Fruit fly (Drosophila melanogaster) whole organism, adult: ENCODE results near the gene CG31848.

Experiments
- CG11617 ChIP-seq: fragments of 200-800 bp; sonication (Bioruptor generic); optimal IDR thresholded peaks from 2 replicates; lab custom pipeline; 2017; ENCODE audit warnings: mild to moderate bottlenecking, missing biosample characterization, missing genetic modification reagents, missing genetic modification characterization
- CG12768 ChIP-seq: fragments of 200-800 bp; sonication (Bioruptor generic); optimal IDR thresholded peaks from 2 replicates; lab custom pipeline; 2017; ENCODE audit warnings: missing biosample characterization, missing genetic modification characterization, mild to moderate bottlenecking, moderate library complexity, missing genetic modification reagents
- CG14711 ChIP-seq: fragments of 200-800 bp; sonication (Bioruptor generic); optimal IDR thresholded peaks from 2 replicates; lab custom pipeline; 2018; ENCODE audit warnings: missing biosample characterization, mild to moderate bottlenecking, missing genetic modification characterization, moderate library complexity
- CG1620 ChIP-seq: fragments of 200-800 bp; sonication (Bioruptor generic); optimal IDR thresholded peaks from 2 replicates; lab custom pipeline; 2016; ENCODE audit warnings: missing biosample characterization, missing genetic modification characterization
- CG33017 ChIP-seq: fragments of 200-800 bp; sonication (Bioruptor generic); optimal IDR thresholded peaks from 2 replicates; lab custom pipeline; 2018; ENCODE audit warnings: missing biosample characterization, mild to moderate bottlenecking, missing genetic modification characterization, moderate library complexity
- CG5204 ChIP-seq: fragments of 200-800 bp; sonication (Bioruptor generic); optimal IDR thresholded peaks from 2 replicates; lab custom pipeline; 2016; ENCODE audit warnings: missing biosample characterization, missing genetic modification characterization
- CG7045 ChIP-seq: fragments of 200-800 bp; sonication (Bioruptor generic); optimal IDR thresholded peaks from 2 replicates; lab custom pipeline; 2017; ENCODE audit warnings: missing biosample characterization, mild to moderate bottlenecking, missing genetic modification characterization
- CG7101 ChIP-seq: fragments of 200-800 bp; sonication (Bioruptor generic); optimal IDR thresholded peaks from 2 replicates; lab custom pipeline; 2018; ENCODE audit warnings: missing biosample characterization, mild to moderate bottlenecking, missing genetic modification characterization, moderate library complexity
- Clk ChIP-seq: fragments of 200-800 bp; sonication (Bioruptor generic); optimal IDR thresholded peaks from 2 replicates; lab custom pipeline; 2017; ENCODE audit warnings: missing biosample characterization, missing genetic modification characterization
- Crg-1 ChIP-seq: fragments of 200-800 bp; sonication (Bioruptor generic); optimal IDR thresholded peaks from 2 replicates; lab custom pipeline; 2016; ENCODE audit warnings: missing biosample characterization, missing genetic modification characterization
- Hr96 ChIP-seq: fragments of 200-800 bp; sonication (Bioruptor generic); optimal IDR thresholded peaks from 2 replicates; lab custom pipeline; 2016; ENCODE audit warnings: missing biosample characterization, missing genetic modification characterization
- Mnt ChIP-seq: fragments of 200-800 bp; sonication (Bioruptor generic); optimal IDR thresholded peaks from 2 replicates; lab custom pipeline; 2016; ENCODE audit warnings: missing biosample characterization, mild to moderate bottlenecking, missing genetic modification characterization
- bab1 ChIP-seq: fragments of 200-800 bp; sonication (Bioruptor generic); optimal IDR thresholded peaks from 3 replicates; lab custom pipeline; 2019; ENCODE audit warnings: missing biosample characterization, mild to moderate bottlenecking, missing genetic modification characterization, moderate library complexity
- cic ChIP-seq: fragments of 200-800 bp; sonication (Bioruptor generic); optimal IDR thresholded peaks from 2 replicates; lab custom pipeline; 2017; ENCODE audit warnings: missing biosample characterization, mild to moderate bottlenecking, missing genetic modification characterization, moderate library complexity
- cnc ChIP-seq, 2 experiments: fragments of >200 bp; optimal IDR thresholded peaks; 2 replicates each; lab custom pipeline; 2017
- kay ChIP-seq: fragments of 200-800 bp; sonication (Bioruptor generic); peaks from one replicate; lab custom pipeline; 2016; ENCODE audit warnings: missing biosample characterization, missing genetic modification characterization, borderline replicate concordance
- ovo ChIP-seq: fragments of 200-800 bp; sonication (Bioruptor generic); optimal IDR thresholded peaks from 2 replicates; lab custom pipeline; 2016; ENCODE audit warnings: missing biosample characterization, missing genetic modification characterization
- pad ChIP-seq: fragments of 200-800 bp; sonication (Bioruptor generic); optimal IDR thresholded peaks from 3 replicates; lab custom pipeline; 2017; ENCODE audit warnings: missing biosample characterization, missing genetic modification characterization, mild to moderate bottlenecking, moderate library complexity, missing genetic modification reagents
- tj ChIP-seq: fragments of 200-800 bp; sonication (Bioruptor generic); optimal IDR thresholded peaks from 3 replicates; lab custom pipeline; 2017; ENCODE audit warnings: missing biosample characterization, mild to moderate bottlenecking, missing genetic modification characterization, moderate library complexity
- toe ChIP-seq: fragments of 200-800 bp; sonication (Bioruptor generic); optimal IDR thresholded peaks from 2 replicates; lab custom pipeline; 2016; ENCODE audit warnings: missing biosample characterization, missing genetic modification characterization

CG31848 gene

DNA sequence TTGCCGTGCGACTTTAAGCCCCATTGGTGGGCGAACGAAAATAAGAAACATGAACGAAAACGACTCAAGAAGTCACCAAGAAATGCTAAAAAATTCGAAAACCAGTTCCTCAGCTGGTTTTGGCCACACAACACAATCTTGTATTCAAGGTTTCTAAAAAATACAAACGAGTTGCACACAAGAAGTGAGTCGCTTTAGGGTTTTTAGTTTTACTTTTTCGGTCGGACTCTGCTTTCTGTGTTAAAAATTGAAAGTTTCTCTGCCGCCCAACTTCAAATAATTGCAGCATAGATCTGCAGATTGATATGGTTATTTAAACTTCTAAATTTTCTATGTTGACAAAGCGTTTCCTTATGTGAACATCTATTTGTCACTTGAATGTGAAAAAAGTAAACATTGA, 26.9 kb upstream of the CG31848 start, which contains the start of gene CG16824:
TSS of gene CG16824 (plus strand) at position 384 of the 400 bp plus-strand sequence.
- no peak for TF ChIP-seq CG1620 (GFP tag; lab: Kevin White, UChicago)
- TF ChIP-seq pad = no peak
- TF ChIP-seq CG7101 (tag; lab: Kevin White, UChicago) = no peak

DNA sequence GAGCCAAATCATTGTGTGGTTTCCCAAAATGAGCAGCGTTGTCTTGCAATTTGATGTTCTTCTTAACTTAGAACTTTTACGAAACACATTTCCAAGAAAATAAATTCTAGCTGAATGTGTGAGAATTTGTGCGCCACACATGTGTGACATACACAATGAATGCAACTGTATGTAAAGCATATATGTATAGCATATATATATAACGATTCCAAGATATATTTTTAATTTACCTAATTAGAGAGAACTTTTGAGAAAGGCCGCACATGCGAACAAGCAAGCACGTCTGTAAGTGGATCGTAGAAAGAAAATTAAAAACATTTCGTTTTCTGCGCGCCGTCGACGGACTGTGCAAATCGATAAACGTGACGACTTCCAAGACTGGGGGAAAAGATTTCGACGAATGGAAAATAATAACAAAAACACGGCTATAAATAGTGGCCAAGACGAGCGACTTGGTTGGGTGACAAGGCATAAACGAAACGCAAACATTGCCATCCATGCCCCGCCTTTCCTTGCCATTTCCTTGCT, 26.3 kb upstream of the CG31848 start:
- TF ChIP-seq bab1 (GFP tag; lab: Kevin White, UChicago) = no peak
- TF ChIP-seq CG14711 = no peak
- no peak for TF ChIP-seq CG7045 (GFP tag; lab: Kevin White, UChicago)
- TF ChIP-seq CG5204 (GFP tag; lab: Kevin White, UChicago) = no peak
- peak in 1 of 2 experiments; percentile 41 for TF ChIP-seq cnc (optimal IDR thresholded peaks at IDR 0.05; lab: Kevin White, UChicago)
- no peak for TF ChIP-seq cic (GFP tag; lab: Kevin White, UChicago)
- no peak for TF ChIP-seq ovo (GFP tag; lab: Kevin White, UChicago)
- no peak for TF ChIP-seq tj (GFP tag; lab: Kevin White, UChicago)
- TF ChIP-seq Crg-1 (GFP tag; lab: Kevin White, UChicago) = no peak
- no peak for TF ChIP-seq CG7101 (tag; lab: Kevin White, UChicago)
- no peak for TF ChIP-seq Mnt (GFP tag; lab: Kevin White, UChicago)
- peak; percentile 48 for TF ChIP-seq kay (GFP tag; lab: Kevin White, UChicago)

DNA sequence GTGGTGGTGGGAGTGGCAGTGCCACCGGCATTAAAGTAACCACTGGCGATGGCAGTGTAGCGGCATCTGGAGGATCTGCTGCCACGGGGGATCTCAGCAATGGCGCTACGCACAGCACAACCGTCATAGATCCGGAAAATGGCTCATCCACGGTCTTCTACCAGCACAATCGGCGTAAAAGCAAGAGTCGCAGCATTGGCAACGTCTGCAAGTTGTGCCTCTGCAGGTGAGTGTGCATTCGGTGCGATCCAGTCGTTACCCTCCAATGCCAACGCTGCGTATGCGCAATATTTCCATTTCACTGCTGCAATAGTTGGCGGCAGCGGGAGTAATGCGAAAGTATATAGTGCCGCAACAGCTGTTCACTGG, 25.4 kb upstream of the CG31848 start:
- TF ChIP-seq Hr96 (GFP tag; lab: Kevin White, UChicago) (peak; percentile 13), cnc (optimal IDR thresholded peaks at IDR 0.05; lab: Kevin White, UChicago) (no peak)

DNA sequence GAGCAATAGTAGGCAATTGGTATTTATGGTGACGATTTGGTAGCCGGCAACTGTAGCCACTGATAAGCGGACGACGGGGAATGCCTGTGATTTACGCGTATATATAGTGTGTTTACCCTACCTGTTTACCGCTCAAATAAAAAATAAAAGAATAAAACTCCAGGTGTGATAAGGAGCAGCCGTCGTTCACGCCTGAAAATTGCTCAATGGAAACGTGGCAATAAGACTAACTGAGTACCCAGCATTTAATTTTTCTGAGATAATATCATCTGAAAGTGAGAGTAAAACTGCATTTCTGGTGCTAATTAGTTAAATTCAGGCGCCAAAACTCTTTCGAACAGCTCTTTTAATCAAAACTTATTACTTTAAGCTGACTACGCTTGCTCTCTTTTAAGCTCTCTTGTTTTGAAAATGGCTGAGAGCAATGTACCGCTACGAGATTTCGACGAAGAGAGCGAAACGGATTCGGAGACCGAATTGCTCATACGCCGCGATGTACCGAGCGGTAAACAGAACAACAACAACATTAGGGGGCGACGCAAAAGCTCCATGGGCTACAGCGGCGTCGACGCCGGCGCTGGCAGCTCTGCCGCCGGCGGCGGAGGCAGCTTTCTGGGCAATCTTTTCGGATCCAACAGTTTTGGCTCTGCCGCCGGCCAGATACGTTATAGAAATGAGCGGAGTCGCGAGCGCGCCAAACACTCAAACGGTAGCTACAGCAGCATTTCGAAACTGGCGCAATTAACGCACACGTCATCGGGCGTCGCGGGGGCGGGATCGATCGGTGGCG, 24.8 kb upstream of the CG31848 start:
- no peak for TF ChIP-seq pad
- TF ChIP-seq CG5204 (GFP tag; lab: Kevin White, UChicago) = no peak
- TF ChIP-seq tj (GFP tag; lab: Kevin White, UChicago) = peak; percentile 26
- TF ChIP-seq ovo (GFP tag; lab: Kevin White, UChicago) = peak; percentile 39
- peak; percentile 59 for TF ChIP-seq Clk (GFP tag; lab: Kevin White, UChicago)
- TF ChIP-seq CG12768 (GFP tag; lab: Kevin White, UChicago) = peak; percentile 80
- TF ChIP-seq Hr96 (GFP tag; lab: Kevin White, UChicago) = no peak
- TF ChIP-seq Crg-1 (GFP tag; lab: Kevin White, UChicago) = peak; percentile 61
- peak; percentile 75 for TF ChIP-seq CG7101 (tag; lab: Kevin White, UChicago)
- peak; percentile 62 for TF ChIP-seq Mnt (GFP tag; lab: Kevin White, UChicago)
- TF ChIP-seq kay (GFP tag; lab: Kevin White, UChicago) = peak; percentile 93
- TF ChIP-seq bab1 (GFP tag; lab: Kevin White, UChicago) = no peak
- peak; percentile 45 for TF ChIP-seq CG14711
- TF ChIP-seq CG1620 (GFP tag; lab: Kevin White, UChicago) = peak; percentile 1
- TF ChIP-seq CG7045 (GFP tag; lab: Kevin White, UChicago) = peak; percentile 85
- TF ChIP-seq CG33017 (tag; lab: Kevin White, UChicago) = peak; percentile 91
- TF ChIP-seq CG11617 = peak; percentile 82
- TF ChIP-seq toe = no peak
- TF ChIP-seq cnc (optimal IDR thresholded peaks at IDR 0.05; lab: Kevin White, UChicago) = no peak
- TF ChIP-seq cic (GFP tag; lab: Kevin White, UChicago) = peak; percentile 99

DNA sequence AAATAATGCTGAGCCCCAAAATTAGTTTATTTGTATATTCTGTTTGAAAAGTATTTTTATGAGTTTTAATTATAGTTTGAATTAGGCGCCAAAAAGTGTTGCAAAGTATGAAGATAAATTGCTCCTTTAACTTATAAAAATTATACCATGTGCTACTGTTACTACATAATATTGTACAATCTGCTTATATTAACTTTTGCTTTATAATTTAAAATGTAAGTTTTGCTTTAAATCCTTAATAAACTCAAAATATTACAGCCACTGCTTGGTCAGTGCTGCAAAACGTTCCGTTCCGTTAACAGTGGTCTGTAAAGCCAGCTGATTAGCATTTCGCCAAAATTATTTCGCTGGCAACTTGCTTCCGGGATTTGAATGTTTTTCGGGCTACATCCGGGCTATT, 24.0 kb upstream of the CG31848 start, which contains the start of gene CG31729:
TSS of gene CG31729 (plus strand) at position 309 of the 400 bp plus-strand sequence.
- TF ChIP-seq bab1 (GFP tag; lab: Kevin White, UChicago) (peak; percentile 19), CG7101 (tag; lab: Kevin White, UChicago) (peak; percentile 42), CG14711 (peak; percentile 48), pad (peak; percentile 50), Crg-1 (GFP tag; lab: Kevin White, UChicago) (no peak), tj (GFP tag; lab: Kevin White, UChicago) (no peak), toe (peak; percentile 40), CG33017 (tag; lab: Kevin White, UChicago) (no peak), CG5204 (GFP tag; lab: Kevin White, UChicago) (peak; percentile 48)

DNA sequence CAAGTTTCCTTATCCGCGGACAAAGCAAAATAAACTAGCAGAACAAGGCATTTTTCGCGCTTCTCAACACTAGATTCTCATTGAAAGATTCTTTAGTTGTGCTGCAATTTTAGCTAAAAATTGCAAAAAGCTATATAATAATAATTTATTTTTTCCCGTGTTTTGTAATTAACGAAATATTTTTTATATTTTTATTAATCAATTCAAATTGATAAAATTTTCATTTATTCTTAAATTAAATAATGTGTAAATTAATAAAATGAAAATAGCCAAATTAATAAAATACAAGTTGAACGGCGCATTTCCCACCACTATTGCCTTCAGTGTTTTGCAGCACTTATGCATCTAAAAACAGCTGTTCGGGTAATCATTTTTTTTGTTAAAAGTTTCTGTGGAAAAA, 20.8 kb upstream of the CG31848 start, which contains the start of the genes Drep4 and Uvrag:
TSS of gene Drep4 (minus strand) at position 7 of the 400 bp plus-strand sequence.
TSS of gene Uvrag (plus strand) at position 322 of the 400 bp plus-strand sequence.
- TF ChIP-seq Mnt (GFP tag; lab: Kevin White, UChicago) (peak; percentile 37), Clk (GFP tag; lab: Kevin White, UChicago) (peak; percentile 44), kay (GFP tag; lab: Kevin White, UChicago) (no peak), Crg-1 (GFP tag; lab: Kevin White, UChicago) (peak; percentile 65), CG1620 (GFP tag; lab: Kevin White, UChicago) (peak; percentile 35), cnc (optimal IDR thresholded peaks at IDR 0.05; lab: Kevin White, UChicago) (no peak), CG33017 (tag; lab: Kevin White, UChicago) (peak; percentile 55), tj (GFP tag; lab: Kevin White, UChicago) (peak; percentile 73), bab1 (GFP tag; lab: Kevin White, UChicago) (peak; percentile 55), CG12768 (GFP tag; lab: Kevin White, UChicago) (peak; percentile 71), CG7045 (GFP tag; lab: Kevin White, UChicago) (peak; percentile 76), CG14711 (peak; percentile 80), cic (GFP tag; lab: Kevin White, UChicago) (peak; percentile 34), Hr96 (GFP tag; lab: Kevin White, UChicago) (no peak), CG11617 (peak; percentile 77), toe (peak; percentile 55), pad (peak; percentile 70), ovo (GFP tag; lab: Kevin White, UChicago) (peak; percentile 61), CG5204 (GFP tag; lab: Kevin White, UChicago) (peak; percentile 38), CG7101 (tag; lab: Kevin White, UChicago) (peak; percentile 87)
